Worm (Caenorhabditis elegans) whole organism, young adult: ENCODE data around the gene aly-2.
"Not testable (repeated sequence)": the region's sequence is repeated elsewhere in the genome, so short reads cannot be mapped to it uniquely, and the experiment has no call there.

Source experiments
- C17E4.6 ChIP-seq: fragments of 200-800 bp; sonication (Bioruptor generic); IDR thresholded peaks from 2 replicates; pipeline ENCODE4 v1.3.6; 2022; ENCODE audit warnings: missing genetic modification reagents, missing genetic modification characterization, missing compliant biosample characterization
- F37B4.10 ChIP-seq: fragments of 200-800 bp; sonication (Bioruptor generic); IDR thresholded peaks from 2 replicates; pipeline ENCODE4 v1.3.6; 2022; ENCODE audit warnings: missing genetic modification characterization, missing compliant biosample characterization
- F39B2.1 ChIP-seq: fragments of 200-800 bp; sonication (Bioruptor generic); IDR thresholded peaks from 2 replicates; pipeline ENCODE4 v1.3.6; 2022; ENCODE audit warnings: missing genetic modification reagents, missing genetic modification characterization, missing compliant biosample characterization
- Y53F4B.3 ChIP-seq: fragments of 200-800 bp; sonication (Bioruptor generic); IDR thresholded peaks from 2 replicates; pipeline ENCODE4 v1.3.6; 2022; ENCODE audit warnings: missing genetic modification reagents, missing genetic modification characterization, missing compliant biosample characterization
- Y56A3A.18 ChIP-seq: fragments of 200-800 bp; sonication (Bioruptor generic); IDR thresholded peaks from 2 replicates; pipeline ENCODE4 v1.3.6; 2022; ENCODE audit warnings: missing genetic modification reagents, missing genetic modification characterization, missing compliant biosample characterization
- Y67H2A.10 ChIP-seq: fragments of 200-800 bp; sonication (Bioruptor generic); conservative IDR thresholded peaks from 2 replicates; pipeline ENCODE4 v1.3.6; 2022; ENCODE audit warnings: missing genetic modification reagents, missing genetic modification characterization, missing compliant biosample characterization
- Y79H2A.3 ChIP-seq: fragments of 200-800 bp; sonication (Bioruptor generic); conservative IDR thresholded peaks from 2 replicates; pipeline ENCODE4 v1.3.6; 2022; ENCODE audit warnings: missing genetic modification reagents, missing genetic modification characterization, missing compliant biosample characterization
- Y95B8A.8 ChIP-seq: fragments of 200-800 bp; sonication (Bioruptor generic); IDR thresholded peaks from 2 replicates; pipeline ENCODE4 v1.3.6; 2022; ENCODE audit warnings: missing genetic modification reagents, missing genetic modification characterization, missing compliant biosample characterization
- aptf-3 ChIP-seq: fragments of 200-800 bp; sonication (Bioruptor generic); IDR thresholded peaks from 2 replicates; pipeline ENCODE4 v1.3.6; 2022; ENCODE audit warnings: missing genetic modification characterization, missing compliant biosample characterization
- atf-7 ChIP-seq: sonication (generic microtip); optimal IDR thresholded peaks from 2 replicates; lab custom pipeline; 2017; ENCODE audit warnings: mild to moderate bottlenecking, missing genetic modification characterization, missing compliant biosample characterization
- athp-1 ChIP-seq: sonication (generic microtip); optimal IDR thresholded peaks from 2 replicates; lab custom pipeline; 2017; ENCODE audit warnings: mild to moderate bottlenecking, missing genetic modification characterization, missing compliant biosample characterization
- attf-5 ChIP-seq: fragments of 200-800 bp; sonication (Bioruptor generic); optimal IDR thresholded peaks from 2 replicates; lab custom pipeline; 2018; ENCODE audit warnings: mild to moderate bottlenecking, missing genetic modification characterization, missing compliant biosample characterization
- bed-1 ChIP-seq: fragments of 200-800 bp; sonication (Bioruptor generic); IDR thresholded peaks from 2 replicates; pipeline ENCODE4 v1.3.6; 2022; ENCODE audit warnings: missing genetic modification reagents, missing genetic modification characterization, missing compliant biosample characterization
- cebp-1 ChIP-seq, 2 experiments: fragments of 200-800 bp in 1 of 2; sonication (Bioruptor generic) in 1 of 2; sonication (generic microtip) in 1 of 2; IDR thresholded peaks in 1 of 2; optimal IDR thresholded peaks in 1 of 2; 2 replicates each; pipeline versions ENCODE4 v1.3.6 to Lab custom; 2017 to 2022; ENCODE audit warnings: missing compliant biosample characterization in 2 of 2, missing genetic modification characterization in 2 of 2, mild to moderate bottlenecking in 1 of 2, missing genetic modification reagents in 1 of 2, moderate library complexity in 1 of 2
- ceh-100 ChIP-seq: fragments of 200-800 bp; sonication (Bioruptor generic); IDR thresholded peaks from 2 replicates; pipeline ENCODE4 v1.3.6; 2022; ENCODE audit warnings: missing genetic modification reagents, missing genetic modification characterization, missing compliant biosample characterization
- ceh-40 ChIP-seq: fragments of 200-800 bp; sonication (Bioruptor generic); IDR thresholded peaks from 2 replicates; pipeline ENCODE4 v1.3.6; 2022; ENCODE audit warnings: missing genetic modification characterization, missing compliant biosample characterization
- ceh-58 ChIP-seq: fragments of 200-800 bp; sonication (Bioruptor generic); IDR thresholded peaks from 2 replicates; pipeline ENCODE4 v1.3.6; 2022; ENCODE audit warnings: missing genetic modification characterization, missing compliant biosample characterization
- dox-1 ChIP-seq: fragments of 200-800 bp; sonication (Bioruptor generic); IDR thresholded peaks from 2 replicates; pipeline ENCODE4 v1.3.6; 2022; ENCODE audit warnings: missing genetic modification reagents, missing genetic modification characterization, missing compliant biosample characterization
- efl-1 ChIP-seq: fragments of 150-350 bp; optimal IDR thresholded peaks from 2 replicates; lab custom pipeline; 2014; ENCODE audit warnings: missing biosample characterization, missing genetic modification reagents, missing genetic modification characterization
- egl-18 ChIP-seq: fragments of 200-800 bp; sonication (Bioruptor generic); IDR thresholded peaks from 2 replicates; pipeline ENCODE4 v1.3.6; 2022; ENCODE audit warnings: missing genetic modification reagents, missing genetic modification characterization, missing compliant biosample characterization
- egl-44 ChIP-seq: fragments of 200-800 bp; sonication (Bioruptor generic); IDR thresholded peaks from 2 replicates; pipeline ENCODE4 v1.3.6; 2022; ENCODE audit warnings: missing genetic modification reagents, missing genetic modification characterization, missing compliant biosample characterization
- egrh-3 ChIP-seq: fragments of 200-800 bp; sonication (Bioruptor generic); IDR thresholded peaks from 2 replicates; pipeline ENCODE4 v1.3.6; 2022; ENCODE audit warnings: missing genetic modification reagents, missing genetic modification characterization, missing compliant biosample characterization
- ekl-4 ChIP-seq: fragments of 200-800 bp; sonication (Bioruptor generic); IDR thresholded peaks from 2 replicates; pipeline ENCODE4 v1.3.6; 2022; ENCODE audit warnings: missing genetic modification reagents, missing genetic modification characterization, missing compliant biosample characterization
- hmg-1.2 ChIP-seq: fragments of 200-800 bp; sonication (Bioruptor generic); IDR thresholded peaks from 2 replicates; pipeline ENCODE4 v1.3.6; 2022; ENCODE audit warnings: missing genetic modification reagents, missing genetic modification characterization, missing compliant biosample characterization
- let-607 ChIP-seq, 2 experiments: fragments of 200-800 bp in 1 of 2; sonication (Bioruptor generic) in 1 of 2; sonication (generic microtip) in 1 of 2; optimal IDR thresholded peaks; 2 replicates each; lab custom pipeline; 2016 to 2018; ENCODE audit warnings: mild to moderate bottlenecking in 2 of 2, missing compliant biosample characterization in 2 of 2, missing genetic modification characterization in 2 of 2, moderate library complexity in 2 of 2, missing genotype in 1 of 2
- lin-26 ChIP-seq: fragments of 200-800 bp; sonication (Bioruptor generic); IDR thresholded peaks from 2 replicates; pipeline ENCODE4 v1.3.6; 2022; ENCODE audit warnings: missing genetic modification reagents, missing genetic modification characterization, missing compliant biosample characterization
- lin-35 ChIP-seq, 3 experiments: fragments of 150-350 bp in 2 of 3; sonication (generic microtip) in 1 of 3; optimal IDR thresholded peaks; 2 replicates each; lab custom pipeline; 2014 to 2018; ENCODE audit warnings: missing biosample characterization in 3 of 3, missing genetic modification characterization in 3 of 3, missing genetic modification reagents in 3 of 3
- lin-40 ChIP-seq: sonication (generic microtip); optimal IDR thresholded peaks from 2 replicates; lab custom pipeline; 2016; ENCODE audit warnings: missing genetic modification characterization, mild to moderate bottlenecking, missing compliant biosample characterization, missing genotype, missing genetic modification reagents
- lir-1 ChIP-seq: fragments of 200-800 bp; sonication (Bioruptor generic); conservative IDR thresholded peaks from 2 replicates; pipeline ENCODE4 v1.3.6; 2022; ENCODE audit warnings: missing genetic modification reagents, missing genetic modification characterization, missing compliant biosample characterization
- madf-3 ChIP-seq: fragments of 200-800 bp; sonication (Bioruptor generic); IDR thresholded peaks from 2 replicates; pipeline ENCODE4 v1.3.6; 2022; ENCODE audit warnings: missing genetic modification reagents, missing genetic modification characterization, missing compliant biosample characterization
- madf-6 ChIP-seq: fragments of 200-800 bp; sonication (Bioruptor generic); IDR thresholded peaks from 2 replicates; pipeline ENCODE4 v1.3.6; 2022; ENCODE audit warnings: missing genetic modification reagents, missing genetic modification characterization, missing compliant biosample characterization
- mcd-1 ChIP-seq: fragments of 200-800 bp; sonication (Bioruptor generic); IDR thresholded peaks from 2 replicates; pipeline ENCODE4 v1.3.6; 2022; ENCODE audit warnings: missing genetic modification reagents, missing genetic modification characterization, missing compliant biosample characterization
- nfya-2 ChIP-seq: fragments of 200-800 bp; sonication (Bioruptor generic); IDR thresholded peaks from 2 replicates; pipeline ENCODE4 v1.3.6; 2022; ENCODE audit warnings: missing genetic modification reagents, missing genetic modification characterization, missing compliant biosample characterization
- nfyb-1 ChIP-seq: fragments of 200-800 bp; sonication (Bioruptor generic); IDR thresholded peaks from 2 replicates; pipeline ENCODE4 v1.3.6; 2022; ENCODE audit warnings: missing genetic modification reagents, missing genetic modification characterization, missing compliant biosample characterization
- nhr-120 ChIP-seq: fragments of 200-800 bp; sonication (Bioruptor generic); IDR thresholded peaks from 2 replicates; pipeline ENCODE4 v1.3.6; 2022; ENCODE audit warnings: missing genetic modification characterization, missing compliant biosample characterization
- pbrm-1 ChIP-seq: fragments of 200-800 bp; sonication (Bioruptor generic); IDR thresholded peaks from 2 replicates; pipeline ENCODE4 v1.3.6; 2022; ENCODE audit warnings: missing genetic modification reagents, missing genetic modification characterization, missing compliant biosample characterization
- rcor-1 ChIP-seq: fragments of 200-800 bp; sonication (Bioruptor generic); IDR thresholded peaks from 2 replicates; pipeline ENCODE4 v1.3.6; 2022; ENCODE audit warnings: missing genetic modification reagents, missing genetic modification characterization, missing compliant biosample characterization
- rec-8 ChIP-seq, 2 experiments: sonication (generic microtip); optimal IDR thresholded peaks; 2 replicates each; lab custom pipeline; 2016; ENCODE audit warnings: mild to moderate bottlenecking in 2 of 2, missing genetic modification characterization in 2 of 2, missing genetic modification reagents in 2 of 2, missing genotype in 2 of 2, missing biosample characterization in 1 of 2, missing compliant biosample characterization in 1 of 2, moderate library complexity in 1 of 2
- repo-1 ChIP-seq: sonication (generic microtip); optimal IDR thresholded peaks from 2 replicates; lab custom pipeline; 2017; ENCODE audit warnings: mild to moderate bottlenecking, missing genetic modification characterization, missing compliant biosample characterization
- sea-2 ChIP-seq: fragments of 200-800 bp; sonication (Bioruptor generic); IDR thresholded peaks from 2 replicates; pipeline ENCODE4 v1.3.6; 2022; ENCODE audit warnings: missing genetic modification characterization, missing compliant biosample characterization
- snpc-3.4 ChIP-seq: sonication (generic microtip); optimal IDR thresholded peaks from 2 replicates; lab custom pipeline; 2017; ENCODE audit warnings: missing genetic modification characterization, mild to moderate bottlenecking, missing compliant biosample characterization, antibody characterized with exemption, moderate library complexity, missing genotype, missing genetic modification reagents
- snpc-4 ChIP-seq, 5 experiments: fragments of 150-350 bp in 1 of 5; sonication (generic microtip) in 4 of 5; optimal IDR thresholded peaks; 2 replicates each; lab custom pipeline; 2014 to 2018; ENCODE audit warnings: missing genetic modification characterization in 5 of 5, missing biosample characterization in 3 of 5, antibody characterized with exemption in 2 of 5, mild to moderate bottlenecking in 2 of 5, missing compliant biosample characterization in 2 of 5, missing genotype in 2 of 5, moderate library complexity in 2 of 5, missing genetic modification reagents in 1 of 5
- tlf-1 ChIP-seq: fragments of 200-800 bp; sonication (Bioruptor generic); optimal IDR thresholded peaks from 2 replicates; lab custom pipeline; 2018; ENCODE audit warnings: mild to moderate bottlenecking, missing genetic modification characterization, missing compliant biosample characterization
- unc-130 ChIP-seq: sonication (generic microtip); optimal IDR thresholded peaks from 2 replicates; lab custom pipeline; 2016; ENCODE audit warnings: missing genetic modification reagents, missing genetic modification characterization, missing compliant biosample characterization
- ztf-25 ChIP-seq: fragments of 200-800 bp; sonication (Bioruptor generic); IDR thresholded peaks from 2 replicates; pipeline ENCODE4 v1.3.6; 2022; ENCODE audit warnings: missing genetic modification reagents, missing genetic modification characterization, missing compliant biosample characterization
- ztf-26 ChIP-seq: sonication (generic microtip); optimal IDR thresholded peaks from 2 replicates; lab custom pipeline; 2017; ENCODE audit warnings: missing genetic modification characterization, missing compliant biosample characterization

aly-2 gene

DNA sequence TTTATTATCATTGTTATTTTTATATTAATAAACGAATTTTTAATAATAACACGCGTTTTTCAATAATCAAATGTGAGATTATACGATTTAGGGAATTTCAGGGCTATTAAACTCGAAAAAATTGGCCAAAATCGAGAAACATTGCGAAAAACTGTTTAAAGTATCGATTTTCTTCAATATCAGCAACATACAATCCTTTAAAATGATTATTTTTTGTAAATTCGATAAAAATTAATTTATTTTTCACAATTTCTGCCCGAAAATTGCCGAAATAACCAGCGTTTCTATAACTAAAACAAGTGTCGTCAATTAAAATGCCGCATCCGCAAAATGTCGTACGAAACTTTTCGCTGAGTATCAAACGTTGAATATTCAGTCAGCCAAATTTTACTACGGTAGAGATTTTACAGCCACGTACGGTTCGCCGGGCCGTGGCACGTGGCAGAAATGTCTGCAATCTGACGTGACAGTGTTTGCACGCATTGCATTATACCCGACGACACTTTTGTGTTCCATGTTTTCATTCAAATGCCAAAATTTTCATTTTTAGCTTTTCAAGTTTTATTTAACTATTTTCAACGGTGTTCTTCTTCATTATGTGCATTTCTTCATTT, 48.9 kb downstream of the aly-2 start (continued):
- peak; percentile 98 for TF ChIP-seq mcd-1
- peak; percentile 27 for TF ChIP-seq repo-1 (tag; lab: Kevin White, UChicago)
- peak; percentile 13 for TF ChIP-seq attf-5
- peak; percentile 95 for TF ChIP-seq Y67H2A.10
- TF ChIP-seq nfyb-1 (GFP tag; lab: Robert Waterston, UW): peak; percentile 99
- TF ChIP-seq hmg-1.2 (GFP tag; lab: Robert Waterston, UW): peak; percentile 100
- peak; percentile 99 for TF ChIP-seq F37B4.10
- peak; percentile 53 for TF ChIP-seq snpc-3.4 (tag; lab: Kevin White, UChicago)
- peak; percentile 100 for TF ChIP-seq dox-1 (GFP tag; lab: Robert Waterston, UW)
- peak; percentile 46 for TF ChIP-seq athp-1 (tag; lab: Kevin White, UChicago)
- TF ChIP-seq lin-35 (GFP tag; optimal IDR thresholded peaks at IDR 0.05; lab: Kevin White, UChicago): peak in 2 of 3 experiments; percentile 14
- TF ChIP-seq nhr-120: peak; percentile 96
- peak; percentile 90 for TF ChIP-seq ceh-40 (GFP tag; lab: Robert Waterston, UW)
- TF ChIP-seq C17E4.6: peak; percentile 100
- TF ChIP-seq efl-1 (GFP tag; lab: Kevin White, UChicago): peak; percentile 39
- TF ChIP-seq egl-18 (GFP tag; lab: Robert Waterston, UW): peak; percentile 96
- peak; percentile 100 for TF ChIP-seq madf-6 (GFP tag; lab: Robert Waterston, UW)
- peak; percentile 97 for TF ChIP-seq egl-44
- TF ChIP-seq aptf-3 (GFP tag; lab: Robert Waterston, UW): peak; percentile 89
- TF ChIP-seq Y53F4B.3: peak; percentile 95
- TF ChIP-seq rec-8 (tag; optimal IDR thresholded peaks at IDR 0.05; lab: Kevin White, UChicago): peak in 1 of 2 experiments; percentile 32
- peak; percentile 93 for TF ChIP-seq ceh-100 (GFP tag; lab: Robert Waterston, UW)
- peak; percentile 17 for TF ChIP-seq atf-7 (tag; lab: Kevin White, UChicago)
- TF ChIP-seq unc-130: peak; percentile 56
- peak; percentile 99 for TF ChIP-seq ztf-25 (GFP tag; lab: Robert Waterston, UW)
- TF ChIP-seq ztf-26 (tag; lab: Kevin White, UChicago): peak; percentile 12
- 0 out of 2 replicates have a peak, but pooled peaks have one; percentile 9 for TF ChIP-seq ceh-58 (GFP tag; lab: Robert Waterston, UW)
- peak; percentile 99 for TF ChIP-seq pbrm-1 (GFP tag; lab: Robert Waterston, UW)
- peak; percentile 97 for TF ChIP-seq lir-1 (GFP tag; lab: Robert Waterston, UW)
- peak; percentile 97 for TF ChIP-seq Y56A3A.18
- peak; percentile 99 for TF ChIP-seq rcor-1
- TF ChIP-seq sea-2 (GFP tag; lab: Robert Waterston, UW): peak; percentile 98
- TF ChIP-seq ekl-4 (GFP tag; lab: Robert Waterston, UW): peak; percentile 99
- peak; percentile 86 for TF ChIP-seq tlf-1 (GFP tag; lab: Kevin White, UChicago)
- peak; percentile 98 for TF ChIP-seq lin-26 (GFP tag; lab: Robert Waterston, UW)
- peak; percentile 96 for TF ChIP-seq F39B2.1 (GFP tag; lab: Robert Waterston, UW)
- TF ChIP-seq cebp-1 (GFP tag; IDR thresholded peaks at IDR 0.05; lab: Robert Waterston, UW): peak; percentile 89
- TF ChIP-seq cebp-1 (tag; optimal IDR thresholded peaks at IDR 0.05; lab: Kevin White, UChicago): peak; percentile 12
- peak; percentile 61 to 91 for TF ChIP-seq let-607 (tag; optimal IDR thresholded peaks at IDR 0.05; lab: Kevin White, UChicago)
- 0 out of 2 replicates have a peak, but pooled peaks have one; percentile 81 for TF ChIP-seq nfya-2
- TF ChIP-seq lin-40 (tag; lab: Kevin White, UChicago): peak; percentile 32
- TF ChIP-seq egrh-3: peak; percentile 82
- peak; percentile 98 for TF ChIP-seq madf-3 (GFP tag; lab: Robert Waterston, UW)
- TF ChIP-seq bed-1: peak; percentile 97
- peak; percentile 100 for TF ChIP-seq Y95B8A.8 (GFP tag; lab: Robert Waterston, UW)
- peak; percentile 99 for TF ChIP-seq Y79H2A.3 (GFP tag; lab: Robert Waterston, UW)
- TF ChIP-seq snpc-4 (GFP tag; optimal IDR thresholded peaks at IDR 0.05; lab: Kevin White, UChicago): not testable (repeated sequence)
- peak in 2 of 4 experiments; percentile 71 for TF ChIP-seq snpc-4 (tag; optimal IDR thresholded peaks at IDR 0.05; lab: Kevin White, UChicago)
- TF ChIP-seq, all 124 proteins: peak for 73; not testable (repeated sequence) for 51
